Fruit fly (Drosophila melanogaster) S2 (cell line): ENCODE measurements around the gene CG18628.

Source experiments
- CG8478 ChIP-seq: fragments of >200 bp; optimal IDR thresholded peaks from 2 replicates; lab custom pipeline; 2018
- CTCF ChIP-seq, 2 experiments: fragments of >200 bp; optimal IDR thresholded peaks; 2 replicates each; lab custom pipeline; 2018

- no peak for TF ChIP-seq CG8478 (lab: Kevin White, UChicago)
- TF ChIP-seq CTCF (optimal IDR thresholded peaks at IDR 0.05; lab: Kevin White, UChicago), result no peak
Measured at dm6 chr3L:10682725-10683367, 43.3 kb downstream of the CG18628 start.
